Fruit fly (Drosophila melanogaster): ENCODE data around the gene Psn.

Psn gene

dm6 chr3L:20401026-20401912, 31.0 kb upstream of the Psn start, which contains the start of gene trbl:
Gene trbl, minus strand, starts transcription at chr3L:20401609.
- TF ChIP-seq noc (tag; optimal IDR thresholded peaks at IDR 0.05), result no peak

- TF ChIP-seq noc (tag; optimal IDR thresholded peaks at IDR 0.05), result no peak
Measured at dm6 chr3L:20402665-20403492, 29.4 kb upstream of the Psn start.

- no peak for TF ChIP-seq noc (tag; optimal IDR thresholded peaks at IDR 0.05)
Measured at dm6 chr3L:20403493-20404379, 28.5 kb upstream of the Psn start.

dm6 chr3L:20404515-20404914, 27.8 kb upstream of the Psn start:
- TF ChIP-seq noc (tag; optimal IDR thresholded peaks at IDR 0.05), result no peak

- TF ChIP-seq noc (tag; optimal IDR thresholded peaks at IDR 0.05), result no peak
Measured at dm6 chr3L:20405337-20405887, 26.9 kb upstream of the Psn start.

dm6 chr3L:20405971-20406948, 26.0 kb upstream of the Psn start:
- TF ChIP-seq noc (tag; optimal IDR thresholded peaks at IDR 0.05), result no peak

- no peak for TF ChIP-seq noc (tag; optimal IDR thresholded peaks at IDR 0.05)
Measured at dm6 chr3L:20410345-20410744, 21.9 kb upstream of the Psn start, which contains the start of gene CG13248. Gene CG13248, minus strand, starts transcription at chr3L:20410566.

- no peak for TF ChIP-seq noc (tag; optimal IDR thresholded peaks at IDR 0.05)
Measured at dm6 chr3L:20410780-20411179, 21.5 kb upstream of the Psn start.

dm6 chr3L:20413304-20413703, 19.0 kb upstream of the Psn start, which contains the start of gene zye:
Gene zye, plus strand, starts transcription at chr3L:20413604.
- TF ChIP-seq noc (tag; optimal IDR thresholded peaks at IDR 0.05), result no peak

dm6 chr3L:20425888-20426287, 6.4 kb upstream of the Psn start, which contains the start of gene CG5282:
Gene CG5282, minus strand, starts transcription at chr3L:20426071.
- TF ChIP-seq noc (tag; optimal IDR thresholded peaks at IDR 0.05), result no peak

- no peak for TF ChIP-seq noc (tag; optimal IDR thresholded peaks at IDR 0.05)
Measured at dm6 chr3L:20427449-20427848, 4.8 kb upstream of the Psn start, which contains the start of gene CG5274. Gene CG5274, minus strand, starts transcription at chr3L:20427666.

- TF ChIP-seq noc (tag; optimal IDR thresholded peaks at IDR 0.05), result no peak
Measured at dm6 chr3L:20430182-20430581, 2.1 kb upstream of the Psn start, which contains the start of gene CG5262. Gene CG5262, minus strand, starts transcription at chr3L:20430475.

- no peak for TF ChIP-seq noc (tag; optimal IDR thresholded peaks at IDR 0.05)
Measured at dm6 chr3L:20431619-20432018, 649 bp upstream of the Psn start.

dm6 chr3L:20436069-20436468, 3.8 kb downstream of the Psn start, which contains the start of the genes mRpL15 and CtIP:
Gene mRpL15, minus strand, starts transcription at chr3L:20436209.
Gene CtIP, plus strand, starts transcription at chr3L:20436250.
- no peak for TF ChIP-seq noc (tag; optimal IDR thresholded peaks at IDR 0.05)

All from whole organism, larva.